Worm (Caenorhabditis elegans): ENCODE measurements around the gene fbxb-16.
"Not testable (repeated sequence)": the region's sequence is repeated elsewhere in the genome, so short reads cannot be mapped to it uniquely, and the experiment has no call there.

- not testable (repeated sequence) for TF ChIP-seq fkh-10 (GFP tag; optimal IDR thresholded peaks at IDR 0.05); elt-1 (tag; optimal IDR thresholded peaks at IDR 0.05); skn-1 (tag; optimal IDR thresholded peaks at IDR 0.05)
These were observed 15.3 kb downstream of the fbxb-16 start, which contains the start of gene srg-20 for ce11 chrII:1636392-1636791.

All from whole organism, L3 larva.